Fruit fly (Drosophila melanogaster) whole organism, embryonic: ENCODE measurements around the gene Irbp18.

Experiments used
- Adf1 ChIP-seq: fragments of 200-800 bp; sonication (Bioruptor generic); IDR thresholded peaks from 2 replicates; pipeline ENCODE4 v1.3.6; 2022; ENCODE audit warnings: missing biosample characterization, missing genetic modification characterization
- Antp ChIP-seq: fragments of 200-800 bp; sonication (Bioruptor generic); optimal IDR thresholded peaks from 3 replicates; lab custom pipeline; 2016; ENCODE audit warnings: missing biosample characterization, missing genetic modification characterization
- BtbVII ChIP-seq: fragments of 200-800 bp; sonication (Bioruptor generic); optimal IDR thresholded peaks from 3 replicates; lab custom pipeline; 2017; ENCODE audit warnings: missing biosample characterization, mild to moderate bottlenecking, missing genetic modification characterization
- CG10366 ChIP-seq: fragments of 200-800 bp; sonication (Bioruptor generic); IDR thresholded peaks from 2 replicates; pipeline ENCODE4 v1.3.6; 2022; ENCODE audit warnings: missing biosample characterization, missing genetic modification characterization
- CG11085 ChIP-seq: fragments of 200-800 bp; sonication (Bioruptor generic); IDR thresholded peaks from 2 replicates; pipeline ENCODE4 v1.3.6; 2022; ENCODE audit warnings: missing biosample characterization, missing genetic modification characterization
- CG11247 ChIP-seq: fragments of 200-800 bp; sonication (Bioruptor generic); IDR thresholded peaks from 2 replicates; pipeline ENCODE4 v1.3.6; 2022; ENCODE audit warnings: missing biosample characterization, missing genetic modification characterization
- CG12104 ChIP-seq: fragments of 200-800 bp; sonication (Bioruptor generic); optimal IDR thresholded peaks from 3 replicates; lab custom pipeline; 2016; ENCODE audit warnings: missing biosample characterization, missing genetic modification characterization
- CG14710 ChIP-seq: fragments of 200-800 bp; sonication (Bioruptor generic); optimal IDR thresholded peaks from 3 replicates; lab custom pipeline; 2019; ENCODE audit warnings: missing biosample characterization, mild to moderate bottlenecking, missing genetic modification characterization, moderate library complexity
- CG15601 ChIP-seq: fragments of 200-800 bp; sonication (Bioruptor generic); optimal IDR thresholded peaks from 3 replicates; lab custom pipeline; 2019; ENCODE audit warnings: missing biosample characterization, mild to moderate bottlenecking, missing genetic modification characterization, moderate library complexity
- CG17612 ChIP-seq: fragments of 200-800 bp; sonication (Bioruptor generic); IDR thresholded peaks from 2 replicates; pipeline ENCODE4 v1.3.6; 2022; ENCODE audit warnings: missing biosample characterization, missing genetic modification characterization
- CG18599 ChIP-seq: fragments of 200-800 bp; sonication (Bioruptor generic); optimal IDR thresholded peaks from 3 replicates; lab custom pipeline; 2017; ENCODE audit warnings: missing biosample characterization, missing genetic modification characterization, mild to moderate bottlenecking, moderate library complexity, missing genetic modification reagents
- CG32532 ChIP-seq: fragments of 200-800 bp; sonication (Bioruptor generic); IDR thresholded peaks from 2 replicates; pipeline ENCODE4 v1.3.6; 2022; ENCODE audit warnings: missing biosample characterization, missing genetic modification characterization
- CG4730 ChIP-seq: fragments of 200-800 bp; sonication (Bioruptor generic); IDR thresholded peaks from 2 replicates; pipeline ENCODE4 v1.3.6; 2022; ENCODE audit warnings: missing biosample characterization, missing genetic modification characterization
- CG6272 ChIP-seq: fragments of 200-800 bp; sonication (Bioruptor generic); IDR thresholded peaks from 2 replicates; pipeline ENCODE4 v1.3.6; 2022; ENCODE audit warnings: missing biosample characterization, missing genetic modification characterization
- CG8924 ChIP-seq: fragments of 200-800 bp; optimal IDR thresholded peaks from 3 replicates; lab custom pipeline; 2019; ENCODE audit warnings: missing biosample characterization, mild to moderate bottlenecking, missing genetic modification characterization, moderate library complexity
- CG9817 ChIP-seq: fragments of 200-800 bp; sonication (Bioruptor generic); optimal IDR thresholded peaks from 2 replicates; lab custom pipeline; 2018; ENCODE audit warnings: missing biosample characterization, mild to moderate bottlenecking, missing genetic modification characterization, moderate library complexity
- CG9932 ChIP-seq: fragments of 200-800 bp; sonication (Bioruptor generic); IDR thresholded peaks from 2 replicates; pipeline ENCODE4 v1.3.6; 2022; ENCODE audit warnings: missing biosample characterization, missing genetic modification characterization
- Dbx ChIP-seq: fragments of 200-800 bp; sonication (Bioruptor generic); IDR thresholded peaks from 3 replicates; pipeline ENCODE4 v1.3.6; 2022; ENCODE audit warnings: missing biosample characterization, missing genetic modification characterization
- Drgx ChIP-seq: fragments of 200-800 bp; sonication (Bioruptor generic); IDR thresholded peaks from 2 replicates; pipeline ENCODE4 v1.3.6; 2022; ENCODE audit warnings: missing biosample characterization, missing genetic modification characterization
- Gug ChIP-seq: fragments of 200-800 bp; sonication (Bioruptor generic); IDR thresholded peaks from 4 replicates; pipeline ENCODE4 v1.3.6; 2022; ENCODE audit warnings: missing biosample characterization, missing genetic modification characterization
- HLH54F ChIP-seq: fragments of 200-800 bp; sonication (Bioruptor generic); optimal IDR thresholded peaks from 3 replicates; lab custom pipeline; 2016; ENCODE audit warnings: missing biosample characterization, missing genetic modification characterization
- Hr51 ChIP-seq, 2 experiments: fragments of 200-800 bp; sonication (Bioruptor generic); optimal IDR thresholded peaks; 2 replicates in 1 of 2; 3 replicates in 1 of 2; lab custom pipeline; 2016 to 2018; ENCODE audit warnings: missing biosample characterization in 2 of 2, missing genetic modification characterization in 2 of 2, mild to moderate bottlenecking in 1 of 2, moderate library complexity in 1 of 2
- Lhr ChIP-seq: fragments of 200-800 bp; sonication (Bioruptor generic); optimal IDR thresholded peaks from 3 replicates; lab custom pipeline; 2017; ENCODE audit warnings: mild to moderate bottlenecking, missing biosample characterization, missing genetic modification reagents, missing genetic modification characterization
- Med ChIP-seq: fragments of 200-800 bp; sonication (Bioruptor generic); peaks from one replicate; lab custom pipeline; 2016; ENCODE audit warnings: missing biosample characterization, missing genetic modification characterization, mild to moderate bottlenecking, inconsistent platforms, moderate library complexity
- Optix ChIP-seq: fragments of 200-800 bp; sonication (Bioruptor generic); IDR thresholded peaks from 3 replicates; pipeline ENCODE4 v1.3.6; 2022; ENCODE audit warnings: missing biosample characterization, missing genetic modification characterization
- Ptx1 ChIP-seq: fragments of 200-800 bp; sonication (Bioruptor generic); IDR thresholded peaks from 2 replicates; pipeline ENCODE4 v1.3.6; 2022; ENCODE audit warnings: missing biosample characterization, missing genetic modification characterization
- Rfx ChIP-seq: fragments of 200-800 bp; sonication (Bioruptor generic); IDR thresholded peaks from 2 replicates; pipeline ENCODE4 v1.3.6; 2022; ENCODE audit warnings: missing biosample characterization, missing genetic modification characterization
- btn ChIP-seq: fragments of 200-800 bp; sonication (Bioruptor generic); optimal IDR thresholded peaks from 2 replicates; lab custom pipeline; 2016; ENCODE audit warnings: missing biosample characterization, missing genetic modification characterization
- cad ChIP-seq: fragments of >200 bp; optimal IDR thresholded peaks from 2 replicates; lab custom pipeline; 2017; ENCODE audit warnings: missing biosample characterization, missing genetic modification characterization
- chinmo ChIP-seq: fragments of 200-800 bp; sonication (Bioruptor generic); IDR thresholded peaks from 4 replicates; pipeline ENCODE4 v1.3.6; 2022; ENCODE audit warnings: missing biosample characterization, missing genetic modification characterization; ENCODE audit not compliant: partially characterized antibody
- chn ChIP-seq: fragments of 200-800 bp; sonication (Bioruptor generic); optimal IDR thresholded peaks from 2 replicates; lab custom pipeline; 2016; ENCODE audit warnings: missing biosample characterization, missing genetic modification characterization
- dpn ChIP-seq, 2 experiments: fragments of 200-800 bp; sonication (Bioruptor generic); optimal IDR thresholded peaks; 3 replicates each; lab custom pipeline; 2016; ENCODE audit warnings: missing biosample characterization in 2 of 2, missing genetic modification characterization in 2 of 2
- grau ChIP-seq: fragments of 200-800 bp; optimal IDR thresholded peaks from 3 replicates; lab custom pipeline; 2019; ENCODE audit warnings: missing biosample characterization, mild to moderate bottlenecking, missing genetic modification characterization, moderate library complexity
- h ChIP-seq: fragments of >200 bp; optimal IDR thresholded peaks from 2 replicates; lab custom pipeline; 2017
- hkb ChIP-seq, 2 experiments: fragments of 200-800 bp in 1 of 2; fragments of >200 bp in 1 of 2; sonication (Bioruptor generic) in 1 of 2; IDR thresholded peaks in 1 of 2; optimal IDR thresholded peaks in 1 of 2; 2 replicates each; pipeline versions ENCODE4 v1.3.6 to Lab custom; 2017 to 2022; ENCODE audit warnings: missing biosample characterization in 1 of 2, missing genetic modification characterization in 1 of 2
- lov ChIP-seq, 2 experiments: fragments of 200-800 bp in 1 of 2; fragments of >200 bp in 1 of 2; sonication (Bioruptor generic) in 1 of 2; IDR thresholded peaks in 1 of 2; optimal IDR thresholded peaks in 1 of 2; 2 replicates in 1 of 2; 3 replicates in 1 of 2; pipeline versions ENCODE4 v1.3.6 to Lab custom; 2017 to 2022; ENCODE audit warnings: missing biosample characterization in 1 of 2, missing genetic modification characterization in 1 of 2
- onecut ChIP-seq: fragments of 200-800 bp; sonication (Bioruptor generic); IDR thresholded peaks from 2 replicates; pipeline ENCODE4 v1.3.6; 2022; ENCODE audit warnings: missing biosample characterization, missing genetic modification characterization
- prd ChIP-seq, 3 experiments: fragments of >200 bp in 2 of 3; fragments of 200-800 bp in 1 of 3; sonication (Bioruptor generic) in 1 of 3; optimal IDR thresholded peaks in 2 of 3; IDR thresholded peaks in 1 of 3; 2 replicates in 2 of 3; 3 replicates in 1 of 3; pipeline versions ENCODE4 v1.3.6 to Lab custom; 2017 to 2022; ENCODE audit warnings: missing biosample characterization in 1 of 3, missing genetic modification characterization in 1 of 3
- sens ChIP-seq: fragments of 200-800 bp; sonication (Bioruptor generic); peaks from one replicate; lab custom pipeline; 2016; ENCODE audit warnings: missing biosample characterization, missing genetic modification characterization
- slbo ChIP-seq: fragments of 200-800 bp; sonication (Bioruptor generic); IDR thresholded peaks from 2 replicates; pipeline ENCODE4 v1.3.6; 2022; ENCODE audit warnings: missing biosample characterization, missing genetic modification characterization
- tgo ChIP-seq: fragments of 200-800 bp; sonication (Bioruptor generic); IDR thresholded peaks from 3 replicates; pipeline ENCODE4 v1.3.6; 2022; ENCODE audit warnings: missing biosample characterization, missing genetic modification characterization
- vfl ChIP-seq: fragments of 200-800 bp; sonication (Bioruptor generic); optimal IDR thresholded peaks from 2 replicates; lab custom pipeline; 2016; ENCODE audit warnings: missing biosample characterization, missing genetic modification characterization
- vvl ChIP-seq: fragments of 200-800 bp; sonication (Bioruptor generic); IDR thresholded peaks from 2 replicates; pipeline ENCODE4 v1.3.6; 2022; ENCODE audit warnings: missing biosample characterization, missing genetic modification characterization
- wdn ChIP-seq: fragments of 200-800 bp; sonication (Bioruptor generic); IDR thresholded peaks from 2 replicates; pipeline ENCODE4 v1.3.6; 2022; ENCODE audit warnings: missing biosample characterization, missing genetic modification characterization
- zf30C ChIP-seq: fragments of 200-800 bp; sonication (Bioruptor generic); optimal IDR thresholded peaks from 3 replicates; lab custom pipeline; 2018; ENCODE audit warnings: missing biosample characterization, mild to moderate bottlenecking, missing genetic modification characterization
- zfh1 ChIP-seq: fragments of 200-800 bp; sonication (Bioruptor generic); IDR thresholded peaks from 3 replicates; pipeline ENCODE4 v1.3.6; 2022; ENCODE audit warnings: missing biosample characterization, missing genetic modification characterization

Gene Irbp18

dm6 chr3L:11119901-11120418 is 22.0 kb upstream of the Irbp18 start (continued):
- peak; percentile 65 for TF ChIP-seq CG15601 (tag; lab: Kevin White, UChicago)

DNA sequence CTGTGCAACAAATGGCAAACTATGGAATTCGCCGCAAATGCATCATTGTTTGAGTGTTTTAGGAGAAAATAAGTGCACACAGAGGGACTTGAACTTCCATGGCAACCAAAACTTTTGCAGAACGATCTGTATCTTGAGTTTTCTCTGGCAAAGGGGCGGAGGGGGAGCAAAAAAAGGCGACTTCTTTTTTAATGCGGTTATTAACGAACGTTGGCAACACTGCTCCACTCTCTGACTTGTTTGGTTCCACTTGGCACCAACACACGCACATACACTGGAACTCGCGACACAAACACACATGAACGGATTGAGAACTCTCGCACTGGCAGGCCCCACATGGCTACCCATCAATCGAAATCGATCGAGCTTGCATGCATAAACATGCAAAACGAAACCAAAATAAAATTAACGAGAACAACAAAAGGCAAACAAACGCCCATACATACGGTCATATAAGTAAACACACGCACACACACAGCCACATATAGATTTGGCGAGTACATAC is 21.5 kb upstream of the Irbp18 start:
- TF ChIP-seq CG9932 (GFP tag; lab: Robert Waterston, UW) (peak; percentile 59), onecut (peak; percentile 54), CG8924 (tag; lab: Kevin White, UChicago) (no peak), Lhr (no peak), prd (optimal IDR thresholded peaks at IDR 0.05; lab: Kevin White, UChicago) (no peak), prd (GFP tag; IDR thresholded peaks at IDR 0.05; lab: Robert Waterston, UW) (0 out of 3 replicates have a peak, but pooled peaks have one; percentile 9), dpn (GFP tag; optimal IDR thresholded peaks at IDR 0.05; lab: Kevin White, UChicago) (peak in 1 of 2 experiments; percentile 3), CG18599 (no peak), lov (optimal IDR thresholded peaks at IDR 0.05; lab: Kevin White, UChicago) (no peak), lov (GFP tag; IDR thresholded peaks at IDR 0.05; lab: Robert Waterston, UW) (peak; percentile 35; the same call in 1 of the 3 replicates), sens (GFP tag; lab: Kevin White, UChicago) (peak; percentile 14), CG11247 (GFP tag; lab: Robert Waterston, UW) (0 out of 2 replicates have a peak, but pooled peaks have one; percentile 17), Gug (GFP tag; lab: Robert Waterston, UW) (peak; percentile 40; the same call in 1 of the 4 replicates), CG10366 (GFP tag; lab: Robert Waterston, UW) (peak; percentile 43; the same call in 1 of the 2 replicates), chn (GFP tag; lab: Kevin White, UChicago) (peak; percentile 33), Dbx (GFP tag; lab: Robert Waterston, UW) (peak; percentile 37; the same call in 1 of the 3 replicates), Ptx1 (0 out of 2 replicates have a peak, but pooled peaks have one; percentile 24), chinmo (peak; percentile 82; the same call in 2 of the 4 replicates), Antp (peak; percentile 29), h (lab: Kevin White, UChicago) (no peak), CG4730 (0 out of 2 replicates have a peak, but pooled peaks have one; percentile 10), BtbVII (GFP tag; lab: Kevin White, UChicago) (no peak), Hr51 (GFP tag; optimal IDR thresholded peaks at IDR 0.05; lab: Kevin White, UChicago) (no peak), HLH54F (peak; percentile 21), Drgx (peak; percentile 33; the same call in 1 of the 2 replicates), hkb (optimal IDR thresholded peaks at IDR 0.05; lab: Kevin White, UChicago) (no peak), hkb (GFP tag; IDR thresholded peaks at IDR 0.05; lab: Robert Waterston, UW) (peak; percentile 6; the same call in 1 of the 2 replicates), CG14710 (no peak), CG9817 (peak; percentile 27), CG6272 (GFP tag; lab: Robert Waterston, UW) (peak; percentile 23; the same call in 1 of the 2 replicates), Adf1 (GFP tag; lab: Robert Waterston, UW) (peak; percentile 11; the same call in 1 of the 2 replicates), Med (GFP tag; lab: Kevin White, UChicago) (peak; percentile 58), grau (peak; percentile 5), wdn (GFP tag; lab: Robert Waterston, UW) (0 out of 2 replicates have a peak, but pooled peaks have one; percentile 14), tgo (GFP tag; lab: Robert Waterston, UW) (peak; percentile 23; the same call in 1 of the 3 replicates), zf30C (peak; percentile 15), slbo (GFP tag; lab: Robert Waterston, UW) (peak; percentile 66), vvl (peak; percentile 41), CG32532 (peak; percentile 63), vfl (GFP tag; lab: Kevin White, UChicago) (no peak), btn (no peak), CG17612 (peak; percentile 42; the same call in 1 of the 2 replicates), cad (peak; percentile 15), Rfx (GFP tag; lab: Robert Waterston, UW) (peak; percentile 63), CG12104 (no peak), zfh1 (no peak), CG11085 (GFP tag; lab: Robert Waterston, UW) (no peak), Optix (GFP tag; lab: Robert Waterston, UW) (0 out of 3 replicates have a peak, but pooled peaks have one; percentile 29)
